Fruit fly (Drosophila melanogaster) whole organism, embryonic: ENCODE results near the gene mthl9.

Experiments
- Antp ChIP-seq: fragments of 200-800 bp; sonication (Bioruptor generic); optimal IDR thresholded peaks from 3 replicates; lab custom pipeline; 2016; ENCODE audit warnings: missing biosample characterization, missing genetic modification characterization
- CG10209 ChIP-seq: fragments of 200-800 bp; sonication (Bioruptor generic); optimal IDR thresholded peaks from 3 replicates; lab custom pipeline; 2017; ENCODE audit warnings: missing biosample characterization, mild to moderate bottlenecking, missing genetic modification characterization, missing genetic modification reagents
- CG11723 ChIP-seq: fragments of 200-800 bp; sonication (Bioruptor generic); optimal IDR thresholded peaks from 2 replicates; lab custom pipeline; 2017; ENCODE audit warnings: missing biosample characterization, mild to moderate bottlenecking, missing genetic modification characterization
- CG12071 ChIP-seq: fragments of 200-800 bp; sonication (Bioruptor generic); optimal IDR thresholded peaks from 3 replicates; lab custom pipeline; 2018; ENCODE audit warnings: missing biosample characterization, mild to moderate bottlenecking, missing genetic modification characterization
- CG12104 ChIP-seq: fragments of 200-800 bp; sonication (Bioruptor generic); optimal IDR thresholded peaks from 3 replicates; lab custom pipeline; 2016; ENCODE audit warnings: missing biosample characterization, missing genetic modification characterization
- CG12219 ChIP-seq: fragments of 200-800 bp; sonication (Bioruptor generic); optimal IDR thresholded peaks from 3 replicates; lab custom pipeline; 2018; ENCODE audit warnings: missing biosample characterization, mild to moderate bottlenecking, missing genetic modification characterization
- CG12744 ChIP-seq: fragments of 200-800 bp; sonication (Bioruptor generic); optimal IDR thresholded peaks from 2 replicates; lab custom pipeline; 2016; ENCODE audit warnings: missing biosample characterization, missing genetic modification characterization
- CG14710 ChIP-seq: fragments of 200-800 bp; sonication (Bioruptor generic); optimal IDR thresholded peaks from 3 replicates; lab custom pipeline; 2019; ENCODE audit warnings: missing biosample characterization, mild to moderate bottlenecking, missing genetic modification characterization, moderate library complexity
- CG3838 ChIP-seq: fragments of 200-800 bp; sonication (Bioruptor generic); optimal IDR thresholded peaks from 3 replicates; lab custom pipeline; 2016; ENCODE audit warnings: missing biosample characterization, missing genetic modification characterization
- CG4360 ChIP-seq: fragments of 200-800 bp; sonication (Bioruptor generic); IDR thresholded peaks from 2 replicates; pipeline ENCODE4 v1.3.6; 2022; ENCODE audit warnings: missing biosample characterization, missing genetic modification characterization
- CG4404 ChIP-seq: fragments of 200-800 bp; sonication (Bioruptor generic); IDR thresholded peaks from 2 replicates; pipeline ENCODE4 v1.3.6; 2022; ENCODE audit warnings: missing biosample characterization, missing genetic modification characterization
- CG5953 ChIP-seq: fragments of 200-800 bp; sonication (Bioruptor generic); IDR thresholded peaks from 2 replicates; pipeline ENCODE4 v1.3.6; 2022; ENCODE audit warnings: missing biosample characterization, missing genetic modification characterization
- CG6272 ChIP-seq: fragments of 200-800 bp; sonication (Bioruptor generic); IDR thresholded peaks from 2 replicates; pipeline ENCODE4 v1.3.6; 2022; ENCODE audit warnings: missing biosample characterization, missing genetic modification characterization
- CG8281 ChIP-seq: fragments of 200-800 bp; sonication (Bioruptor generic); optimal IDR thresholded peaks from 2 replicates; lab custom pipeline; 2018; ENCODE audit warnings: missing biosample characterization, mild to moderate bottlenecking, missing genetic modification characterization, moderate library complexity
- CG9932 ChIP-seq: fragments of 200-800 bp; sonication (Bioruptor generic); IDR thresholded peaks from 2 replicates; pipeline ENCODE4 v1.3.6; 2022; ENCODE audit warnings: missing biosample characterization, missing genetic modification characterization
- CrebB ChIP-seq: fragments of 200-800 bp; sonication (Bioruptor generic); optimal IDR thresholded peaks from 3 replicates; lab custom pipeline; 2018; ENCODE audit warnings: missing biosample characterization, mild to moderate bottlenecking, missing genetic modification characterization
- Dbx ChIP-seq: fragments of 200-800 bp; sonication (Bioruptor generic); IDR thresholded peaks from 3 replicates; pipeline ENCODE4 v1.3.6; 2022; ENCODE audit warnings: missing biosample characterization, missing genetic modification characterization
- Deaf1 ChIP-seq: fragments of 200-800 bp; optimal IDR thresholded peaks from 3 replicates; lab custom pipeline; 2019; ENCODE audit warnings: missing biosample characterization, mild to moderate bottlenecking, missing genetic modification characterization, moderate library complexity
- Dp ChIP-seq: fragments of 200-800 bp; sonication (Bioruptor generic); optimal IDR thresholded peaks from 2 replicates; lab custom pipeline; 2018; ENCODE audit warnings: missing biosample characterization, mild to moderate bottlenecking, missing genetic modification characterization, moderate library complexity
- Drgx ChIP-seq: fragments of 200-800 bp; sonication (Bioruptor generic); IDR thresholded peaks from 2 replicates; pipeline ENCODE4 v1.3.6; 2022; ENCODE audit warnings: missing biosample characterization, missing genetic modification characterization
- Gsc ChIP-seq: fragments of 200-800 bp; sonication (Bioruptor generic); IDR thresholded peaks from 2 replicates; pipeline ENCODE4 v1.3.6; 2022; ENCODE audit warnings: missing biosample characterization, missing genetic modification characterization
- HLHmδ ChIP-seq: fragments of 200-800 bp; sonication (Bioruptor generic); optimal IDR thresholded peaks from 2 replicates; lab custom pipeline; 2018; ENCODE audit warnings: missing biosample characterization, mild to moderate bottlenecking, missing genetic modification characterization, moderate library complexity
- MTF-1 ChIP-seq: fragments of 200-800 bp; sonication (Bioruptor generic); optimal IDR thresholded peaks from 2 replicates; lab custom pipeline; 2018; ENCODE audit warnings: missing biosample characterization, mild to moderate bottlenecking, missing genetic modification characterization, borderline replicate concordance
- Myb ChIP-seq: fragments of 200-800 bp; sonication (Bioruptor generic); optimal IDR thresholded peaks from 2 replicates; lab custom pipeline; 2016; ENCODE audit warnings: missing biosample characterization, missing genetic modification characterization
- NC2α ChIP-seq: fragments of 200-800 bp; sonication (Bioruptor generic); optimal IDR thresholded peaks from 2 replicates; lab custom pipeline; 2016; ENCODE audit warnings: missing biosample characterization, missing genetic modification characterization
- Nf-YC ChIP-seq: fragments of 200-800 bp; optimal IDR thresholded peaks from 3 replicates; lab custom pipeline; 2019; ENCODE audit warnings: missing biosample characterization, mild to moderate bottlenecking, missing genetic modification characterization, moderate library complexity
- Oli ChIP-seq: fragments of 200-800 bp; sonication (Bioruptor generic); optimal IDR thresholded peaks from 2 replicates; lab custom pipeline; 2018; ENCODE audit warnings: missing biosample characterization, mild to moderate bottlenecking, missing genetic modification characterization, moderate library complexity
- Sox102F ChIP-seq: fragments of 200-800 bp; sonication (Bioruptor generic); optimal IDR thresholded peaks from 2 replicates; lab custom pipeline; 2018; ENCODE audit warnings: missing biosample characterization, mild to moderate bottlenecking, missing genetic modification characterization, moderate library complexity
- caup ChIP-seq: fragments of 200-800 bp; sonication (Bioruptor generic); optimal IDR thresholded peaks from 3 replicates; lab custom pipeline; 2017; ENCODE audit warnings: missing biosample characterization, mild to moderate bottlenecking, missing genetic modification characterization, moderate library complexity; ENCODE audit not compliant: severe bottlenecking
- dati ChIP-seq: fragments of 200-800 bp; sonication (Bioruptor generic); IDR thresholded peaks from 2 replicates; pipeline ENCODE4 v1.3.6; 2022; ENCODE audit warnings: missing biosample characterization, missing genetic modification characterization
- eve ChIP-seq, 2 experiments: fragments of >200 bp; optimal IDR thresholded peaks; 2 replicates each; lab custom pipeline; 2017; ENCODE audit warnings: missing biosample characterization in 2 of 2, missing genetic modification characterization in 2 of 2
- eyg ChIP-seq: fragments of 200-800 bp; sonication (Bioruptor generic); optimal IDR thresholded peaks from 3 replicates; lab custom pipeline; 2016; ENCODE audit warnings: missing biosample characterization, missing genetic modification characterization
- gfzf ChIP-seq: fragments of 200-800 bp; sonication (Bioruptor generic); optimal IDR thresholded peaks from 2 replicates; lab custom pipeline; 2016; ENCODE audit warnings: missing biosample characterization, mild to moderate bottlenecking, missing genetic modification characterization, moderate library complexity
- gro ChIP-seq: fragments of 200-800 bp; sonication (Bioruptor generic); optimal IDR thresholded peaks from 2 replicates; lab custom pipeline; 2016; ENCODE audit warnings: missing biosample characterization, missing genetic modification characterization
- h ChIP-seq: fragments of >200 bp; optimal IDR thresholded peaks from 2 replicates; lab custom pipeline; 2017
- ind ChIP-seq: fragments of 200-800 bp; sonication (Bioruptor generic); optimal IDR thresholded peaks from 3 replicates; lab custom pipeline; 2016; ENCODE audit warnings: missing biosample characterization, missing genetic modification characterization
- jigr1 ChIP-seq: fragments of 200-800 bp; sonication (Bioruptor generic); IDR thresholded peaks from 3 replicates; pipeline ENCODE4 v1.3.6; 2022; ENCODE audit warnings: missing biosample characterization, missing genetic modification characterization
- jumu ChIP-seq: fragments of 200-800 bp; sonication (Bioruptor generic); optimal IDR thresholded peaks from 3 replicates; lab custom pipeline; 2016; ENCODE audit warnings: missing biosample characterization, missing genetic modification characterization
- ken ChIP-seq: fragments of 200-800 bp; sonication (Bioruptor generic); IDR thresholded peaks from 3 replicates; pipeline ENCODE4 v1.3.6; 2022; ENCODE audit warnings: missing biosample characterization, missing genetic modification characterization
- org-1 ChIP-seq: fragments of 200-800 bp; sonication (Bioruptor generic); optimal IDR thresholded peaks from 2 replicates; lab custom pipeline; 2017; ENCODE audit warnings: missing biosample characterization, missing genetic modification characterization
- otp ChIP-seq: fragments of 200-800 bp; sonication (Bioruptor generic); IDR thresholded peaks from 3 replicates; pipeline ENCODE4, ENCODE4 v1.3.6; 2022; ENCODE audit warnings: missing biosample characterization, missing genetic modification characterization
- pan ChIP-seq, 4 experiments: fragments of >200 bp in 3 of 4; fragments of 200-800 bp in 1 of 4; sonication (Bioruptor generic) in 1 of 4; optimal IDR thresholded peaks in 3 of 4; IDR thresholded peaks in 1 of 4; 2 replicates each; pipeline versions ENCODE4 v1.3.6 to Lab custom; 2017 to 2022; ENCODE audit warnings: missing biosample characterization in 2 of 4, missing genetic modification characterization in 2 of 4, mixed read lengths in 1 of 4
- sens ChIP-seq: fragments of 200-800 bp; sonication (Bioruptor generic); peaks from one replicate; lab custom pipeline; 2016; ENCODE audit warnings: missing biosample characterization, missing genetic modification characterization
- sim ChIP-seq: fragments of 200-800 bp; sonication (Bioruptor generic); IDR thresholded peaks from 2 replicates; pipeline ENCODE4 v1.3.6; 2022; ENCODE audit warnings: missing biosample characterization, missing genetic modification characterization
- sr ChIP-seq: fragments of 200-800 bp; sonication (Bioruptor generic); IDR thresholded peaks from 3 replicates; pipeline ENCODE4 v1.3.6; 2022; ENCODE audit warnings: missing biosample characterization, missing genetic modification characterization
- stwl ChIP-seq: fragments of 200-800 bp; sonication (Bioruptor generic); optimal IDR thresholded peaks from 3 replicates; lab custom pipeline; 2018; ENCODE audit warnings: missing biosample characterization, mild to moderate bottlenecking, missing genetic modification characterization, moderate library complexity
- tio ChIP-seq: fragments of 200-800 bp; sonication (Bioruptor generic); optimal IDR thresholded peaks from 2 replicates; lab custom pipeline; 2017; ENCODE audit warnings: missing biosample characterization, missing genetic modification characterization, inconsistent platforms
- unc-4 ChIP-seq: fragments of 200-800 bp; sonication (Bioruptor generic); IDR thresholded peaks from 2 replicates; pipeline ENCODE4 v1.3.6; 2022; ENCODE audit warnings: missing biosample characterization, missing genetic modification characterization; ENCODE audit not compliant: partially characterized antibody
- zf30C ChIP-seq: fragments of 200-800 bp; sonication (Bioruptor generic); optimal IDR thresholded peaks from 3 replicates; lab custom pipeline; 2018; ENCODE audit warnings: missing biosample characterization, mild to moderate bottlenecking, missing genetic modification characterization

mthl9 gene

dm6 chr3L:347641-348405, 15.7 kb upstream of the mthl9 start (continued):
- TF ChIP-seq CG3838 (GFP tag; lab: Kevin White, UChicago) (no peak), CG12219 (peak; percentile 71), caup (GFP tag; lab: Kevin White, UChicago) (no peak), Antp (peak; percentile 84), gfzf (GFP tag; lab: Kevin White, UChicago) (no peak), Dp (GFP tag; lab: Kevin White, UChicago) (no peak), CG12071 (GFP tag; lab: Kevin White, UChicago) (peak; percentile 60), zf30C (GFP tag; lab: Kevin White, UChicago) (peak; percentile 81), eyg (GFP tag; lab: Kevin White, UChicago) (peak; percentile 54), MTF-1 (peak; percentile 14), CG4360 (no peak), org-1 (GFP tag; lab: Kevin White, UChicago) (peak; percentile 70), CG4404 (no peak), Drgx (GFP tag; lab: Robert Waterston, UW) (peak; percentile 87), sim (GFP tag; lab: Robert Waterston, UW) (0 out of 2 replicates have a peak, but pooled peaks have one; percentile 53), CG11723 (GFP tag; lab: Kevin White, UChicago) (peak; percentile 60), CG10209 (GFP tag; lab: Kevin White, UChicago) (peak; percentile 65), sr (0 out of 3 replicates have a peak, but pooled peaks have one; percentile 36), ken (GFP tag; lab: Robert Waterston, UW) (peak; percentile 73; the same call in 2 of the 3 replicates), Dbx (no peak), unc-4 (GFP tag; lab: Robert Waterston, UW) (no peak), CG8281 (no peak), dati (GFP tag; lab: Robert Waterston, UW) (peak; percentile 73), HLHmδ (no peak), Sox102F (peak; percentile 86), Myb (GFP tag; lab: Kevin White, UChicago) (peak; percentile 18), Oli (tag; lab: Kevin White, UChicago) (peak; percentile 77), CG6272 (peak; percentile 65), gro (no peak), CG9932 (GFP tag; lab: Robert Waterston, UW) (peak; percentile 6; the same call in 1 of the 2 replicates), stwl (tag; lab: Kevin White, UChicago) (no peak), otp (GFP tag; lab: Robert Waterston, UW) (no peak; the same call in 1 of the 3 replicates), pan (optimal IDR thresholded peaks at IDR 0.05; lab: Kevin White, UChicago) (no peak), pan (GFP tag; optimal IDR thresholded peaks at IDR 0.05 in 1 of 2, IDR thresholded peaks at IDR 0.05 in 1 of 2) (peak in 1 of 2 experiments; percentile 63), CG5953 (GFP tag; lab: Robert Waterston, UW) (peak; percentile 66), Nf-YC (no peak), Deaf1 (tag; lab: Kevin White, UChicago) (peak; percentile 9), eve (GFP tag; optimal IDR thresholded peaks at IDR 0.05; lab: Kevin White, UChicago) (no peak), tio (GFP tag; lab: Kevin White, UChicago) (peak; percentile 69), h (lab: Kevin White, UChicago) (no peak), ind (GFP tag; lab: Kevin White, UChicago) (peak; percentile 81), CG12104 (no peak), jigr1 (GFP tag; lab: Robert Waterston, UW) (0 out of 3 replicates have a peak, but pooled peaks have one; percentile 54), CrebB (tag; lab: Kevin White, UChicago) (no peak), CG12744 (GFP tag; lab: Kevin White, UChicago) (no peak), jumu (peak; percentile 75), CG14710 (tag; lab: Kevin White, UChicago) (peak; percentile 82), NC2α (GFP tag; lab: Kevin White, UChicago) (no peak), Gsc (GFP tag; lab: Robert Waterston, UW) (no peak), sens (GFP tag; lab: Kevin White, UChicago) (peak; percentile 98)
